Worm (Caenorhabditis elegans) whole organism, L2 larva: Measurements from ENCODE around the gene cpg-23.

ENCODE experiments used
- aly-2 ChIP-seq: fragments of 150-350 bp; optimal IDR thresholded peaks from 2 replicates; lab custom pipeline; 2014; ENCODE audit warnings: missing biosample characterization, missing genetic modification characterization
- mab-5 ChIP-seq: fragments of 150-350 bp; optimal IDR thresholded peaks from 2 replicates; lab custom pipeline; 2014; ENCODE audit warnings: missing biosample characterization, missing genetic modification characterization
- peb-1 ChIP-seq: fragments of 150-350 bp; optimal IDR thresholded peaks from 2 replicates; lab custom pipeline; 2014; ENCODE audit warnings: missing biosample characterization, missing genetic modification characterization
- ztf-11 ChIP-seq: sonication (generic microtip); optimal IDR thresholded peaks from 2 replicates; lab custom pipeline; 2017; ENCODE audit warnings: missing biosample characterization, missing genetic modification characterization

- TF ChIP-seq peb-1 (no peak), aly-2 (tag; lab: Kevin White, UChicago) (no peak), mab-5 (tag; lab: Kevin White, UChicago) (no peak), ztf-11 (tag; lab: Kevin White, UChicago) (no peak)
Observed at ce11 chrV:19127225-19127624, 13.4 kb upstream of the cpg-23 start, which contains the start of gene dyf-17.
